Fruit fly (Drosophila melanogaster): ENCODE data around the gene Syp.

DNA sequence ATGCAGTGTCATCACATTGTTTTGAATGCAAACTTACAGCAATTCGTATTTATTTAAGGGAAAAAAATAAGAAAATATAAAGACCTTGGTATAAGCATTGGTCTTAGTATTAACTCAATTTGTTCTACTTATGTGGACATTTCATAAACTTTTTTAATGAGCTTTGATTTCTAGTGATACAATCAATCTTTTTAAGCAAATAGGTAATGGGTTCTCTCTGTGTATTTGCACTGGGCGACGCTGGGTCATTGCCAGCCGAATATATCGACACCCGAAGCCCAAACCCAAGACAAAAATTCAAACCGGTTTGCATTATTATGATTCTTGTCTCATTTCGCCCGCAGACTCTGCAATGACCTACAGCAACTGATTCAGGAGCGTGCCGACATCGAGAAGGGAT lies 79.0 kb downstream of the Syp start:
- TF ChIP-seq CG10348 (GFP tag; IDR thresholded peaks at IDR 0.05), result no peak
- TF ChIP-seq CG32121 (GFP tag; IDR thresholded peaks at IDR 0.05), result no peak
- peak; percentile 36 for TF ChIP-seq EcR (GFP tag; optimal IDR thresholded peaks at IDR 0.05)
- no peak for TF ChIP-seq CG12605 (GFP tag; IDR thresholded peaks at IDR 0.05)
- no peak for TF ChIP-seq rn (GFP tag; IDR thresholded peaks at IDR 0.05)
- no peak for TF ChIP-seq Ets98B (GFP tag; IDR thresholded peaks at IDR 0.05)
- TF ChIP-seq gl (tag; optimal IDR thresholded peaks at IDR 0.05), result no peak
- TF ChIP-seq CG14655 (GFP tag; optimal IDR thresholded peaks at IDR 0.05), result no peak
- TF ChIP-seq CG4496 (GFP tag; IDR thresholded peaks at IDR 0.05), result no peak
- no peak for TF ChIP-seq CG8159 (tag; optimal IDR thresholded peaks at IDR 0.05)
- TF ChIP-seq CG17806 (tag; optimal IDR thresholded peaks at IDR 0.05), result no peak
- TF ChIP-seq Snoo (tag; optimal IDR thresholded peaks at IDR 0.05), result peak; percentile 6
- no peak for TF ChIP-seq fd96Ca (GFP tag; IDR thresholded peaks at IDR 0.05)
- TF ChIP-seq Pif1B (GFP tag; optimal IDR thresholded peaks at IDR 0.05), result peak; percentile 18
